Worm (Caenorhabditis elegans) whole organism, young adult: ENCODE results near the gene odr-7.

ENCODE experiments used
- B0035.1 ChIP-seq: sonication (generic microtip); optimal IDR thresholded peaks from 2 replicates; lab custom pipeline; 2016; ENCODE audit warnings: missing genetic modification characterization, mild to moderate bottlenecking, missing compliant biosample characterization, missing genotype, missing genetic modification reagents
- B0261.1 ChIP-seq: sonication (generic microtip); optimal IDR thresholded peaks from 2 replicates; lab custom pipeline; 2016; ENCODE audit warnings: mild to moderate bottlenecking, missing genetic modification characterization, moderate library complexity, missing compliant biosample characterization
- B0336.3 ChIP-seq: fragments of 200-800 bp; sonication (Bioruptor generic); IDR thresholded peaks from 2 replicates; pipeline ENCODE4 v1.3.6; 2022; ENCODE audit warnings: missing genetic modification characterization, missing compliant biosample characterization
- F22D6.2 ChIP-seq: sonication (generic microtip); optimal IDR thresholded peaks from 2 replicates; lab custom pipeline; 2016; ENCODE audit warnings: mild to moderate bottlenecking, missing genetic modification characterization, missing compliant biosample characterization
- F23B12.7 ChIP-seq: sonication (generic microtip); optimal IDR thresholded peaks from 2 replicates; lab custom pipeline; 2017; ENCODE audit warnings: missing genetic modification characterization, mild to moderate bottlenecking, missing compliant biosample characterization, antibody characterized with exemption, moderate library complexity; ENCODE audit not compliant: insufficient read depth
- F37B4.10 ChIP-seq: fragments of 200-800 bp; sonication (Bioruptor generic); IDR thresholded peaks from 2 replicates; pipeline ENCODE4 v1.3.6; 2022; ENCODE audit warnings: missing genetic modification characterization, missing compliant biosample characterization
- F55B11.4 ChIP-seq: sonication (generic microtip); optimal IDR thresholded peaks from 2 replicates; lab custom pipeline; 2016; ENCODE audit warnings: missing compliant biosample characterization, missing genetic modification characterization, borderline replicate concordance; ENCODE audit not compliant: insufficient read depth
- F57C9.4 ChIP-seq: sonication (generic microtip); optimal IDR thresholded peaks from 2 replicates; lab custom pipeline; 2017; ENCODE audit warnings: mild to moderate bottlenecking, missing genetic modification characterization, missing compliant biosample characterization
- K12H6.12 ChIP-seq: fragments of 200-800 bp; sonication (Bioruptor generic); optimal IDR thresholded peaks from 2 replicates; lab custom pipeline; 2018; ENCODE audit warnings: mild to moderate bottlenecking, missing genetic modification characterization, missing compliant biosample characterization
- Y56A3A.18 ChIP-seq: fragments of 200-800 bp; sonication (Bioruptor generic); IDR thresholded peaks from 2 replicates; pipeline ENCODE4 v1.3.6; 2022; ENCODE audit warnings: missing genetic modification reagents, missing genetic modification characterization, missing compliant biosample characterization
- Y67H2A.10 ChIP-seq: fragments of 200-800 bp; sonication (Bioruptor generic); conservative IDR thresholded peaks from 2 replicates; pipeline ENCODE4 v1.3.6; 2022; ENCODE audit warnings: missing genetic modification reagents, missing genetic modification characterization, missing compliant biosample characterization
- Y79H2A.3 ChIP-seq: fragments of 200-800 bp; sonication (Bioruptor generic); conservative IDR thresholded peaks from 2 replicates; pipeline ENCODE4 v1.3.6; 2022; ENCODE audit warnings: missing genetic modification reagents, missing genetic modification characterization, missing compliant biosample characterization
- aptf-2 ChIP-seq: fragments of 200-800 bp; sonication (Bioruptor generic); conservative IDR thresholded peaks from 2 replicates; pipeline ENCODE4 v1.3.6; 2022; ENCODE audit warnings: missing genetic modification reagents, missing genetic modification characterization, missing compliant biosample characterization
- aptf-3 ChIP-seq: fragments of 200-800 bp; sonication (Bioruptor generic); IDR thresholded peaks from 2 replicates; pipeline ENCODE4 v1.3.6; 2022; ENCODE audit warnings: missing genetic modification characterization, missing compliant biosample characterization
- attf-6 ChIP-seq: fragments of 200-800 bp; sonication (Bioruptor generic); IDR thresholded peaks from 2 replicates; pipeline ENCODE4 v1.3.6; 2022; ENCODE audit warnings: missing genetic modification reagents, missing genetic modification characterization, missing compliant biosample characterization
- bed-2 ChIP-seq: fragments of 200-800 bp; sonication (Bioruptor generic); IDR thresholded peaks from 2 replicates; pipeline ENCODE4 v1.3.6; 2022; ENCODE audit warnings: missing genetic modification reagents, missing genetic modification characterization, missing compliant biosample characterization
- cebp-1 ChIP-seq, 2 experiments: fragments of 200-800 bp in 1 of 2; sonication (Bioruptor generic) in 1 of 2; sonication (generic microtip) in 1 of 2; IDR thresholded peaks in 1 of 2; optimal IDR thresholded peaks in 1 of 2; 2 replicates each; pipeline versions ENCODE4 v1.3.6 to Lab custom; 2017 to 2022; ENCODE audit warnings: missing compliant biosample characterization in 2 of 2, missing genetic modification characterization in 2 of 2, mild to moderate bottlenecking in 1 of 2, missing genetic modification reagents in 1 of 2, moderate library complexity in 1 of 2
- cebp-2 ChIP-seq: fragments of 200-800 bp; sonication (Bioruptor generic); IDR thresholded peaks from 2 replicates; pipeline ENCODE4 v1.3.6; 2022; ENCODE audit warnings: missing genetic modification characterization, missing compliant biosample characterization
- ceh-27 ChIP-seq: fragments of 200-800 bp; sonication (Bioruptor generic); optimal IDR thresholded peaks from 2 replicates; lab custom pipeline; 2018; ENCODE audit warnings: mild to moderate bottlenecking, missing genetic modification characterization, moderate library complexity, missing compliant biosample characterization
- ceh-58 ChIP-seq: fragments of 200-800 bp; sonication (Bioruptor generic); IDR thresholded peaks from 2 replicates; pipeline ENCODE4 v1.3.6; 2022; ENCODE audit warnings: missing genetic modification characterization, missing compliant biosample characterization
- dpff-1 ChIP-seq: sonication (generic microtip); optimal IDR thresholded peaks from 2 replicates; lab custom pipeline; 2017; ENCODE audit warnings: mild to moderate bottlenecking, missing genetic modification characterization, missing compliant biosample characterization
- egrh-3 ChIP-seq: fragments of 200-800 bp; sonication (Bioruptor generic); IDR thresholded peaks from 2 replicates; pipeline ENCODE4 v1.3.6; 2022; ENCODE audit warnings: missing genetic modification reagents, missing genetic modification characterization, missing compliant biosample characterization
- ekl-4 ChIP-seq: fragments of 200-800 bp; sonication (Bioruptor generic); IDR thresholded peaks from 2 replicates; pipeline ENCODE4 v1.3.6; 2022; ENCODE audit warnings: missing genetic modification reagents, missing genetic modification characterization, missing compliant biosample characterization
- fkh-3 ChIP-seq: sonication (generic microtip); optimal IDR thresholded peaks from 2 replicates; lab custom pipeline; 2016; ENCODE audit warnings: mild to moderate bottlenecking, missing genetic modification characterization, missing compliant biosample characterization
- hlh-12 ChIP-seq: sonication (generic microtip); optimal IDR thresholded peaks from 2 replicates; lab custom pipeline; 2016; ENCODE audit warnings: missing genetic modification characterization, missing compliant biosample characterization
- hlh-26 ChIP-seq: fragments of 200-800 bp; sonication (Bioruptor generic); conservative IDR thresholded peaks from 2 replicates; pipeline ENCODE4 v1.3.6; 2022; ENCODE audit warnings: missing genetic modification reagents, missing genetic modification characterization, missing compliant biosample characterization
- hmg-1.2 ChIP-seq: fragments of 200-800 bp; sonication (Bioruptor generic); IDR thresholded peaks from 2 replicates; pipeline ENCODE4 v1.3.6; 2022; ENCODE audit warnings: missing genetic modification reagents, missing genetic modification characterization, missing compliant biosample characterization
- hrde-1 ChIP-seq: sonication (generic microtip); optimal IDR thresholded peaks from 2 replicates; lab custom pipeline; 2016; ENCODE audit warnings: missing genetic modification characterization, mild to moderate bottlenecking, missing compliant biosample characterization, moderate library complexity, missing genotype, missing genetic modification reagents, borderline replicate concordance
- hsf-1 ChIP-seq: fragments of 200-800 bp; sonication (Bioruptor generic); IDR thresholded peaks from 2 replicates; pipeline ENCODE4 v1.3.6; 2022; ENCODE audit warnings: missing genetic modification reagents, missing genetic modification characterization, missing compliant biosample characterization
- let-607 ChIP-seq, 2 experiments: fragments of 200-800 bp in 1 of 2; sonication (Bioruptor generic) in 1 of 2; sonication (generic microtip) in 1 of 2; optimal IDR thresholded peaks; 2 replicates each; lab custom pipeline; 2016 to 2018; ENCODE audit warnings: mild to moderate bottlenecking in 2 of 2, missing compliant biosample characterization in 2 of 2, missing genetic modification characterization in 2 of 2, moderate library complexity in 2 of 2, missing genotype in 1 of 2
- lin-35 ChIP-seq, 3 experiments: fragments of 150-350 bp in 2 of 3; sonication (generic microtip) in 1 of 3; optimal IDR thresholded peaks; 2 replicates each; lab custom pipeline; 2014 to 2018; ENCODE audit warnings: missing biosample characterization in 3 of 3, missing genetic modification characterization in 3 of 3, missing genetic modification reagents in 3 of 3
- mcd-1 ChIP-seq: fragments of 200-800 bp; sonication (Bioruptor generic); IDR thresholded peaks from 2 replicates; pipeline ENCODE4 v1.3.6; 2022; ENCODE audit warnings: missing genetic modification reagents, missing genetic modification characterization, missing compliant biosample characterization
- nfya-2 ChIP-seq: fragments of 200-800 bp; sonication (Bioruptor generic); IDR thresholded peaks from 2 replicates; pipeline ENCODE4 v1.3.6; 2022; ENCODE audit warnings: missing genetic modification reagents, missing genetic modification characterization, missing compliant biosample characterization
- nhr-80 ChIP-seq: sonication (generic microtip); optimal IDR thresholded peaks from 2 replicates; lab custom pipeline; 2016; ENCODE audit warnings: missing genetic modification characterization, missing compliant biosample characterization
- rcor-1 ChIP-seq: fragments of 200-800 bp; sonication (Bioruptor generic); IDR thresholded peaks from 2 replicates; pipeline ENCODE4 v1.3.6; 2022; ENCODE audit warnings: missing genetic modification reagents, missing genetic modification characterization, missing compliant biosample characterization
- rpc-1 ChIP-seq, 2 experiments: fragments of 150-350 bp in 1 of 2; sonication (generic microtip) in 1 of 2; optimal IDR thresholded peaks; 2 replicates each; lab custom pipeline; 2014 to 2018; ENCODE audit warnings: missing biosample characterization in 1 of 2, missing genetic modification characterization in 1 of 2, missing genetic modification reagents in 1 of 2, missing genotype in 1 of 2
- sea-2 ChIP-seq: fragments of 200-800 bp; sonication (Bioruptor generic); IDR thresholded peaks from 2 replicates; pipeline ENCODE4 v1.3.6; 2022; ENCODE audit warnings: missing genetic modification characterization, missing compliant biosample characterization
- snpc-1.1 ChIP-seq: sonication (generic microtip); optimal IDR thresholded peaks from 2 replicates; lab custom pipeline; 2017; ENCODE audit warnings: missing genetic modification characterization, mild to moderate bottlenecking, missing compliant biosample characterization, antibody characterized with exemption, moderate library complexity, missing genotype, missing genetic modification reagents; ENCODE audit not compliant: insufficient read depth
- snpc-1.3 ChIP-seq: sonication (generic microtip); optimal IDR thresholded peaks from 2 replicates; lab custom pipeline; 2017; ENCODE audit warnings: missing genetic modification characterization, mild to moderate bottlenecking, missing compliant biosample characterization, antibody characterized with exemption, moderate library complexity, missing genotype, missing genetic modification reagents; ENCODE audit not compliant: insufficient read depth
- somi-1 ChIP-seq: fragments of 200-800 bp; sonication (Bioruptor generic); optimal IDR thresholded peaks from 2 replicates; lab custom pipeline; 2018; ENCODE audit warnings: mild to moderate bottlenecking, missing genetic modification characterization, missing compliant biosample characterization
- sptf-2 ChIP-seq: fragments of 200-800 bp; sonication (Bioruptor generic); optimal IDR thresholded peaks from 2 replicates; lab custom pipeline; 2018; ENCODE audit warnings: mild to moderate bottlenecking, missing genetic modification characterization, missing compliant biosample characterization
- unc-130 ChIP-seq: sonication (generic microtip); optimal IDR thresholded peaks from 2 replicates; lab custom pipeline; 2016; ENCODE audit warnings: missing genetic modification reagents, missing genetic modification characterization, missing compliant biosample characterization
- unc-62 ChIP-seq: fragments of 150-350 bp; optimal IDR thresholded peaks from 2 replicates; lab custom pipeline; 2014; ENCODE audit warnings: missing biosample characterization, missing genetic modification reagents, missing genetic modification characterization
- xnd-1 ChIP-seq: sonication (generic microtip); optimal IDR thresholded peaks from 2 replicates; lab custom pipeline; 2016; ENCODE audit warnings: missing genotype, missing genetic modification reagents, missing genetic modification characterization, missing compliant biosample characterization
- zfh-2 ChIP-seq: fragments of 200-800 bp; sonication (Bioruptor generic); conservative IDR thresholded peaks from 2 replicates; pipeline ENCODE4 v1.3.6; 2022; ENCODE audit warnings: missing genetic modification reagents, missing genetic modification characterization, missing compliant biosample characterization
- zim-3 ChIP-seq: sonication (generic microtip); optimal IDR thresholded peaks from 2 replicates; lab custom pipeline; 2017; ENCODE audit warnings: mild to moderate bottlenecking, missing genetic modification characterization, moderate library complexity, missing compliant biosample characterization

Gene odr-7

DNA sequence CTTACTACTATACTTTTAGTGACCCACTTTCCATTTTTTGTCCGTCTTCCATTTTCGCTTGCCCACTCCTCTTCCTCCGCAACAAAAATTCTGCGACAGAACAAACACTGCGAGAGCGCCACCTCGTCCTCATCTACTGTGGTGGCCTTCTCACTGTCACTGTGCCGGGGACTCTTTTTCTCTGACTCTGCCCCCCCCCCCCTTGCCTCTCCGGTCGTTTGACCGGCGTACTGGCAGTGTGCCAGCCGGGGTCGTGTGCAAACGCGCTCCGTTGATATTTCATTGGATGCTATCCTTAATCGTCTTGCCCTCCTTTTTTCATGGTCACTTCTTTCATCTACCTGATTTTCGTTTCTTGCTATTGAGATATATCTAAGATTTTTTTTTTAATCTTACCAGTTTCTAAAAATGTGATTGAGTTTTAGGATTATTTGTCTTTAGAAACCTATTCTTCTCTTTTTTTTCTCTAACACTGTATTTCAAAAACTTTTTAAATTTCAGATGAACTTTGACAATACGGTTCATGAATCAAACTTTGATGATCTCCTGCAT lies 19.1 kb upstream of the odr-7 start, which contains the start of gene atf-6 (continued):
- no peak for TF ChIP-seq hrde-1 (tag; lab: Kevin White, UChicago)
- no peak for TF ChIP-seq Y79H2A.3 (GFP tag; lab: Robert Waterston, UW)
- no peak for TF ChIP-seq aptf-3 (GFP tag; lab: Robert Waterston, UW)
- TF ChIP-seq rcor-1 (GFP tag; lab: Robert Waterston, UW): peak; percentile 41; the same call in 1 of the 2 replicates
- peak; percentile 41 to 51 for TF ChIP-seq let-607 (tag; optimal IDR thresholded peaks at IDR 0.05; lab: Kevin White, UChicago)
- 0 out of 2 replicates have a peak, but pooled peaks have one; percentile 28 for TF ChIP-seq ekl-4 (GFP tag; lab: Robert Waterston, UW)
- TF ChIP-seq Y56A3A.18 (GFP tag; lab: Robert Waterston, UW): no peak
- no peak for TF ChIP-seq rpc-1 (optimal IDR thresholded peaks at IDR 0.05; lab: Kevin White, UChicago)
- no peak for TF ChIP-seq rpc-1 (tag; optimal IDR thresholded peaks at IDR 0.05; lab: Kevin White, UChicago)
- no peak for TF ChIP-seq sptf-2 (GFP tag; lab: Kevin White, UChicago)
- TF ChIP-seq Y67H2A.10 (GFP tag; lab: Robert Waterston, UW): no peak
- no peak for TF ChIP-seq unc-62
- TF ChIP-seq hlh-26 (GFP tag; lab: Robert Waterston, UW): no peak
- TF ChIP-seq sea-2: no peak
- peak; percentile 88 for TF ChIP-seq ceh-27 (GFP tag; lab: Kevin White, UChicago)
- no peak for TF ChIP-seq snpc-1.1 (tag; lab: Kevin White, UChicago)
- no peak for TF ChIP-seq somi-1 (GFP tag; lab: Kevin White, UChicago)
- peak; percentile 97 for TF ChIP-seq mcd-1
- peak; percentile 99 for TF ChIP-seq zfh-2 (GFP tag; lab: Robert Waterston, UW)
- no peak for TF ChIP-seq xnd-1 (tag; lab: Kevin White, UChicago)
- no peak for TF ChIP-seq cebp-2
- TF ChIP-seq K12H6.12 (tag; lab: Kevin White, UChicago): peak; percentile 96
- peak; percentile 37 for TF ChIP-seq F23B12.7 (tag; lab: Kevin White, UChicago)
- TF ChIP-seq snpc-1.3 (tag; lab: Kevin White, UChicago): no peak
- TF ChIP-seq fkh-3 (tag; lab: Kevin White, UChicago): no peak
- TF ChIP-seq nfya-2: no peak
- TF ChIP-seq B0261.1: peak; percentile 7
- no peak for TF ChIP-seq hlh-12 (tag; lab: Kevin White, UChicago)
- TF ChIP-seq bed-2: 0 out of 2 replicates have a peak, but pooled peaks have one; percentile 40
- TF ChIP-seq F22D6.2 (tag; lab: Kevin White, UChicago): peak; percentile 2
- TF ChIP-seq hmg-1.2 (GFP tag; lab: Robert Waterston, UW): peak; percentile 56; the same call in 1 of the 2 replicates
- TF ChIP-seq attf-6 (GFP tag; lab: Robert Waterston, UW): no peak
- no peak for TF ChIP-seq zim-3 (tag; lab: Kevin White, UChicago)
- no peak for TF ChIP-seq ceh-58
- TF ChIP-seq egrh-3 (GFP tag; lab: Robert Waterston, UW): peak; percentile 98
- no peak for TF ChIP-seq aptf-2 (GFP tag; lab: Robert Waterston, UW)
- TF ChIP-seq F55B11.4 (tag; lab: Kevin White, UChicago): no peak
- TF ChIP-seq hsf-1 (GFP tag; lab: Robert Waterston, UW): no peak
- no peak for TF ChIP-seq F57C9.4 (tag; lab: Kevin White, UChicago)
- TF ChIP-seq B0336.3 (GFP tag; lab: Robert Waterston, UW): peak; percentile 59; the same call in 1 of the 2 replicates
- no peak for TF ChIP-seq F37B4.10 (GFP tag; lab: Robert Waterston, UW)
- peak; percentile 97 for TF ChIP-seq nhr-80
- TF ChIP-seq B0035.1: no peak
- no peak for TF ChIP-seq unc-130 (GFP tag; lab: Kevin White, UChicago)
- TF ChIP-seq lin-35 (GFP tag; optimal IDR thresholded peaks at IDR 0.05; lab: Kevin White, UChicago): no peak
- TF ChIP-seq cebp-1 (GFP tag; IDR thresholded peaks at IDR 0.05; lab: Robert Waterston, UW): no peak
- TF ChIP-seq cebp-1 (tag; optimal IDR thresholded peaks at IDR 0.05; lab: Kevin White, UChicago): no peak
- no peak for TF ChIP-seq dpff-1
